Worm (Caenorhabditis elegans): ENCODE results near the gene C10B5.3.

C10B5.3 gene

DNA sequence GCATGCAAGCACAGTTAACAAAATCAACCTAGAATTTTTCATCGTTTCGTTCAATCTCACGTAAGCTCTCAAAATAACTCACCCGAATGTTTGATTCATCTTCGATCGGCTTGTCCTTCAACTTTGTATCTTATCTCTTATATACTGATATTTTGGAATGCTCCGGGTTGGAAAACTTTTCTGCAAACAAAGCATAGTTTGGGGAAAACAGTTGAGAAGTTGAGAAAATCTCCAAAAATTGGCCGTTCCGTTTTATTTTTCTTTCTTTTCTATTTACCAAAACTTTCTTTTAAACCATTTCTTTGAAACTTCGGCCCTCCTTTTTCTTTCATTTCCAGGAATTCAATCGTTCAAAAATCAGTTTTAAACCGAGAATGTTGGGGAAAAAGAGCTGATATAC lies 14.7 kb upstream of the C10B5.3 start, which contains the start of gene F41E6.15:
F41E6.15 (minus strand) TSS at position 101 of the 400 bp plus-strand sequence.
- TF ChIP-seq aha-1 (tag): peak; percentile 4
- no peak for TF ChIP-seq daf-8 (GFP tag; IDR thresholded peaks at IDR 0.05)

DNA sequence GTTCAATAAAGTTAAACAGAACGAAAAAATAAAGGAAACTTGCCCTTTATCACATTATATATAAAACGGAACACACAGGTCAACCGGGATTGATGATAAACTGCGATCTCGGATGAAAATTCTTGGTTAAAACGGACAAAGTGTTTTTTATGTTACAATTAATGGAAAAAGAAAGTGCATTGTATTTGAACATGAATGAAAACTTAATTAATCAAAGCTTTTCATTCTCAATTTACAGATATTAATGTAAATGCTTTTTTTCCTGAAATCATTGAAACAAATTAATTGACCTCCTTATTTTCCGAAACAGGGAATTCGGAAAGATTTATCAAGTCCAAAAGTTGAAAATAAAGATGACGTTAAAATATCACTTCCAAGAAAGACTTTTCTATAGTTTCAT lies 13.4 kb upstream of the C10B5.3 start, which contains the start of gene F41E6.8:
F41E6.8 (minus strand) TSS at position 101 of the 400 bp plus-strand sequence.
- TF ChIP-seq daf-16 (GFP tag; optimal IDR thresholded peaks at IDR 0.05) (no peak), daf-16 (tag; optimal IDR thresholded peaks at IDR 0.05) (no peak), nhr-10 (tag; optimal IDR thresholded peaks at IDR 0.05) (no peak), php-3 (GFP tag; IDR thresholded peaks at IDR 0.05) (no peak), ces-1 (GFP tag; optimal IDR thresholded peaks at IDR 0.05) (no peak), hif-1 (tag; optimal IDR thresholded peaks at IDR 0.05) (no peak), pha-4 (GFP tag; IDR thresholded peaks at IDR 0.05) (no peak), pha-4 (tag; optimal IDR thresholded peaks at IDR 0.05) (no peak), dmd-9 (GFP tag; IDR thresholded peaks at IDR 0.05) (no peak), spr-3 (GFP tag; optimal IDR thresholded peaks at IDR 0.05) (no peak), mxl-2 (GFP tag; conservative IDR thresholded peaks at IDR 0.05) (no peak), unc-130 (GFP tag; optimal IDR thresholded peaks at IDR 0.05) (no peak), lin-13 (GFP tag; optimal IDR thresholded peaks at IDR 0.05) (no peak), T20F7.1 (GFP tag; optimal IDR thresholded peaks at IDR 0.05) (no peak), ceh-32 (tag; optimal IDR thresholded peaks at IDR 0.05; ENCODE audit: poor library complexity) (no peak), zag-1 (tag; optimal IDR thresholded peaks at IDR 0.05) (no peak), hmg-1.1 (GFP tag; IDR thresholded peaks at IDR 0.05) (no peak), ama-1 (optimal IDR thresholded peaks at IDR 0.05) (no peak), fkh-10 (GFP tag; optimal IDR thresholded peaks at IDR 0.05) (no peak), nhr-48 (tag; optimal IDR thresholded peaks at IDR 0.05) (no peak)

DNA sequence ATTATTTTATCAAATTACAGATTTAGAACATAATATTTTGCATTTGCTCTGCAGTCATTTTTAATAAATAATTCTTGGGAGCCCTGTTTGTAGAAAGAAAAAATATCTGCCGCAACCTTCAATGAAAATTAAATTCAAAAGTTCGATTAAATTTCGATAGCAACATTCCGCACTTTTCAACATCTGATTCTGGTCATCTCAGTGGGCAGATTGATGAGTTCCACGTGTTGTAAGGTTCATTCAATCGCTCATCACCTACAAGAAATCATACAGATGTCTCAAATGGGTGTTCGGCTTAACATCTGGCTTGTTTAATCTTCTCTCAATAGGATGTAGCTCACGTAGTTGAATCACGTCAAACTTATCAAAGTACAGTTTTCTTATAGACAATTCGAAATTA lies 12.0 kb upstream of the C10B5.3 start:
- no peak for TF ChIP-seq dve-1 (tag; optimal IDR thresholded peaks at IDR 0.05; ENCODE audit: insufficient read depth)
- TF ChIP-seq zag-1 (tag; optimal IDR thresholded peaks at IDR 0.05): no peak
- TF ChIP-seq mxl-3 (GFP tag; optimal IDR thresholded peaks at IDR 0.05): no peak
- no peak for TF ChIP-seq unc-39 (tag; optimal IDR thresholded peaks at IDR 0.05)
- no peak for TF ChIP-seq ztf-7 (tag; optimal IDR thresholded peaks at IDR 0.05)
- no peak for TF ChIP-seq tra-1 (GFP tag; IDR thresholded peaks at IDR 0.05)
- TF ChIP-seq mxl-2 (GFP tag; conservative IDR thresholded peaks at IDR 0.05): no peak
- TF ChIP-seq T20F7.1 (GFP tag; optimal IDR thresholded peaks at IDR 0.05): no peak
- no peak for TF ChIP-seq hlh-30 (tag; optimal IDR thresholded peaks at IDR 0.05; ENCODE audit: insufficient read depth)
- no peak for TF ChIP-seq ztf-11 (tag; optimal IDR thresholded peaks at IDR 0.05)
- TF ChIP-seq nhr-237 (tag; optimal IDR thresholded peaks at IDR 0.05): no peak
- no peak for TF ChIP-seq ama-1 (optimal IDR thresholded peaks at IDR 0.05)
- TF ChIP-seq ceh-28 (tag; optimal IDR thresholded peaks at IDR 0.05): no peak
- TF ChIP-seq nhr-6 (tag; optimal IDR thresholded peaks at IDR 0.05): no peak
- no peak for TF ChIP-seq lin-15B (tag; optimal IDR thresholded peaks at IDR 0.05)
- TF ChIP-seq nhr-41 (GFP tag; IDR thresholded peaks at IDR 0.05): no peak
- no peak for TF ChIP-seq spr-1 (tag; optimal IDR thresholded peaks at IDR 0.05)
- TF ChIP-seq R02D3.7 (tag; optimal IDR thresholded peaks at IDR 0.05): no peak
- TF ChIP-seq snpc-4 (tag; optimal IDR thresholded peaks at IDR 0.05): no peak

DNA sequence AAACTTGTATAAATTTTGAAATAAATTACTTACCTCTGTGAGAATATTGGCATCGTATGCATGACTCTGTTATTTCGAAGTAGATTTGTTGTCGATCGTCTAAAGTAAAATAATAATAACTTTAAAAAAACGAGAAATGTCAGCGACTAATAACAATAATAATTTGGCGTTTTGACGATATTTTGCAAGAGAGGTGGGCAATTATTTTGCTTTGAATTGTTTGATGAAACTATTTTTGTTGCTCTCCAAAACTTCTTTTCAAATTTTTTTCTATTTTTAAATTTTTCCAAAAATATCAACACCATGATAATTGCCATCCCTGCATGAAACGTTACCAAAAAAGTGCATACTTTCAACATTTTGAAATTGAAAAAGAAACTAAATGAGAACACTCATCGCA lies 11.2 kb upstream of the C10B5.3 start, which contains the start of gene F41E6.7:
F41E6.7 (minus strand) TSS at position 101 of the 400 bp plus-strand sequence.
- TF ChIP-seq zip-2 (tag; optimal IDR thresholded peaks at IDR 0.05) (no peak), Y105C5A.15 (GFP tag; IDR thresholded peaks at IDR 0.05) (no peak), F49E8.2 (tag; optimal IDR thresholded peaks at IDR 0.05; ENCODE audit: borderline replicate concordance) (no peak), Y48G9A.11 (GFP tag; IDR thresholded peaks at IDR 0.05) (no peak), mxl-3 (GFP tag; optimal IDR thresholded peaks at IDR 0.05) (no peak), mes-2 (tag; optimal IDR thresholded peaks at IDR 0.05; ENCODE audit: poor library complexity, severe bottlenecking) (no peak)

All from whole organism, L4 larva.